Worm (Caenorhabditis elegans) whole organism, mixed stage, embryonic: ENCODE data around the gene F14F9.5.

Source experiments
- blmp-1 ChIP-seq: fragments of 150-350 bp; optimal IDR thresholded peaks from 2 replicates; lab custom pipeline; 2014; ENCODE audit warnings: missing biosample characterization, missing genetic modification characterization
- ceh-83 ChIP-seq: fragments of 200-800 bp; sonication (Bioruptor generic); optimal IDR thresholded peaks from 2 replicates; lab custom pipeline; 2018; ENCODE audit warnings: mild to moderate bottlenecking, missing genetic modification characterization, missing compliant biosample characterization
- ces-1 ChIP-seq: fragments of 150-350 bp; optimal IDR thresholded peaks from 2 replicates; lab custom pipeline; 2014; ENCODE audit warnings: missing biosample characterization, missing genetic modification reagents, missing genetic modification characterization
- elt-1 ChIP-seq: sonication (generic microtip); optimal IDR thresholded peaks from 2 replicates; lab custom pipeline; 2017; ENCODE audit warnings: missing genetic modification characterization, mild to moderate bottlenecking, missing compliant biosample characterization, antibody characterized with exemption, moderate library complexity, borderline replicate concordance; ENCODE audit not compliant: insufficient read depth
- elt-3 ChIP-seq: fragments of 150-350 bp; optimal IDR thresholded peaks from 2 replicates; lab custom pipeline; 2014; ENCODE audit warnings: missing biosample characterization, missing genetic modification characterization
- lin-13 ChIP-seq: fragments of 150-350 bp; optimal IDR thresholded peaks from 2 replicates; lab custom pipeline; 2014; ENCODE audit warnings: missing biosample characterization, missing genetic modification characterization
- mab-5 ChIP-seq: fragments of 150-350 bp; optimal IDR thresholded peaks from 2 replicates; lab custom pipeline; 2014; ENCODE audit warnings: missing biosample characterization, missing genetic modification characterization
- nhr-237 ChIP-seq: fragments of 150-350 bp; optimal IDR thresholded peaks from 2 replicates; lab custom pipeline; 2014; ENCODE audit warnings: missing biosample characterization, missing genetic modification characterization
- pha-4 ChIP-seq: fragments of 150-350 bp; optimal IDR thresholded peaks from 2 replicates; lab custom pipeline; 2018; ENCODE audit warnings: missing biosample characterization, missing genetic modification reagents, missing genetic modification characterization
- snpc-4 ChIP-seq: fragments of 150-350 bp; optimal IDR thresholded peaks from 2 replicates; lab custom pipeline; 2014; ENCODE audit warnings: missing biosample characterization, missing genetic modification characterization
- unc-62 ChIP-seq: fragments of 150-350 bp; optimal IDR thresholded peaks from 2 replicates; lab custom pipeline; 2014; ENCODE audit warnings: missing biosample characterization, missing genetic modification reagents, missing genetic modification characterization

DNA sequence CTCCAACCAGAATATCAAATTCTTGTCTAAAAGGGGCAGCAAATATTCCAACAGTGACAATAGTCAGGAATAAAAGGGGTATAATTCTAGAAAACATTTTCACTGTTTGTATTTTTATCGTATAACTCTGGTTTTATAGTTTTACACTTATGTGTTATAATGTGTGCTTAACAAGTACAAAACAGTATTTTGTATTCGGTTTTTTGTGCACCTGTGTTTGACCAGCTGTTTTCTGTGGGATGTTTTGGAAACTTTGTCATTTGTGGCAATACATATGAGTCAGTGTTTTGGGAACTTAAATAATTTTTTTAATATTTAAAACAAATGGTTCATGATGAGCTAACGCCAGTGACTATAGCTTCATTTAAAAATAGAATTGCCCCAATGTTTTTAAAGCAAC is 19.5 kb downstream of the F14F9.5 start, which contains the start of gene F14F9.6:
- no peak for TF ChIP-seq nhr-237 (tag; lab: Kevin White, UChicago)
- TF ChIP-seq lin-13 (tag; lab: Kevin White, UChicago): no peak
- no peak for TF ChIP-seq snpc-4 (tag; lab: Kevin White, UChicago)
- TF ChIP-seq pha-4 (tag; lab: Kevin White, UChicago): no peak
- no peak for TF ChIP-seq mab-5 (tag; lab: Kevin White, UChicago)
- no peak for TF ChIP-seq unc-62 (GFP tag; lab: Kevin White, UChicago)
- TF ChIP-seq elt-1 (tag; lab: Kevin White, UChicago): no peak
- no peak for TF ChIP-seq blmp-1 (tag; lab: Kevin White, UChicago)
- TF ChIP-seq ceh-83 (GFP tag; lab: Kevin White, UChicago): no peak
- no peak for TF ChIP-seq ces-1 (GFP tag; lab: Kevin White, UChicago)
- TF ChIP-seq elt-3: no peak
